Fruit fly (Drosophila melanogaster) whole organism, pupa: ENCODE results near the gene CG15040.

ENCODE experiments used
- CG13204 ChIP-seq: fragments of 200-800 bp; sonication (Bioruptor generic); optimal IDR thresholded peaks from 2 replicates; lab custom pipeline; 2018; ENCODE audit warnings: missing biosample characterization, mild to moderate bottlenecking, missing genetic modification characterization, moderate library complexity
- CG34367 ChIP-seq: fragments of 200-800 bp; sonication (Bioruptor generic); optimal IDR thresholded peaks from 2 replicates; lab custom pipeline; 2018; ENCODE audit warnings: missing biosample characterization, mild to moderate bottlenecking, missing genetic modification characterization
- CG4496 ChIP-seq: fragments of 200-800 bp; sonication (Bioruptor generic); IDR thresholded peaks from 3 replicates; pipeline ENCODE4 v1.3.6; 2022; ENCODE audit warnings: missing biosample characterization, missing genetic modification characterization
- CG9948 ChIP-seq: fragments of 200-800 bp; sonication (Bioruptor generic); optimal IDR thresholded peaks from 2 replicates; lab custom pipeline; 2018; ENCODE audit warnings: missing biosample characterization, mild to moderate bottlenecking, missing genetic modification characterization, moderate library complexity
- Pif1A ChIP-seq: fragments of 200-800 bp; sonication (Bioruptor generic); optimal IDR thresholded peaks from 3 replicates; lab custom pipeline; 2016; ENCODE audit warnings: missing biosample characterization, missing genetic modification characterization
- Pif1B ChIP-seq: fragments of 200-800 bp; sonication (Bioruptor generic); optimal IDR thresholded peaks from 3 replicates; lab custom pipeline; 2016; ENCODE audit warnings: missing biosample characterization, missing genetic modification characterization
- Snoo ChIP-seq: fragments of 200-800 bp; sonication (Bioruptor generic); optimal IDR thresholded peaks from 3 replicates; lab custom pipeline; 2017; ENCODE audit warnings: missing biosample characterization, mild to moderate bottlenecking, missing genetic modification characterization, inconsistent platforms
- fd96Ca ChIP-seq: fragments of 200-800 bp; sonication (Bioruptor generic); IDR thresholded peaks from 3 replicates; pipeline ENCODE4 v1.3.6; 2022; ENCODE audit warnings: missing biosample characterization, missing genetic modification characterization

DNA sequence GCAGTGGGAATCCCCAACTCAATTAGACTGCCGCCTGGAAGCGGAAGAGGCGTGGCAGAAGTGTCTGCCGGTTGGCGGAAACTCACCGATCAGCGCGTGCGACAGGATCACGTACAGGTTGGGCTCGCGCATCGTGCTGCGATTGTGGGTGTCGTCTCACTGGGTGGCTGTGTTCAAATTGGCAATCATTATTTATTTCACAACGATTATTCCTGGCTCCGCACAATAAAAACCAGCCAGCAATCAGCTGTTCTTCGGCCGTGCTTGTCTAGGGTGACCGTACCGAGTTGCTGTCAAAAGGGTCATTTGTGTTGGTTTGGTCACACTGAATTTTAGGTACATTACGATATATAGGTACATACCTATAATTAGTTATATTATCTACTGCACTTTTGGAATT, 39.6 kb upstream of the CG15040 start, which contains the start of gene CG6659:
- TF ChIP-seq CG13204 (GFP tag; lab: Kevin White, UChicago), result no peak
- no peak for TF ChIP-seq CG34367 (tag; lab: Kevin White, UChicago)
- no peak for TF ChIP-seq Snoo
- no peak for TF ChIP-seq CG9948 (tag; lab: Kevin White, UChicago)
- no peak for TF ChIP-seq CG4496 (GFP tag; lab: Robert Waterston, UW)
- no peak for TF ChIP-seq Pif1A (GFP tag; lab: Kevin White, UChicago)
- no peak for TF ChIP-seq fd96Ca (GFP tag; lab: Robert Waterston, UW)
- TF ChIP-seq Pif1B (GFP tag; lab: Kevin White, UChicago), result no peak
